Worm (Caenorhabditis elegans) whole organism, L3 larva: ENCODE measurements around the gene F32D8.13.

Experiments
- egl-27 ChIP-seq: sonication (generic microtip); optimal IDR thresholded peaks from 4 replicates; lab custom pipeline; 2017; ENCODE audit warnings: missing biosample characterization, missing genetic modification reagents, missing genetic modification characterization
- mdl-1 ChIP-seq: fragments of 150-350 bp; optimal IDR thresholded peaks from 2 replicates; lab custom pipeline; 2014; ENCODE audit warnings: missing biosample characterization, missing genetic modification characterization
- nhr-11 ChIP-seq: fragments of 150-350 bp; optimal IDR thresholded peaks from 2 replicates; lab custom pipeline; 2014; ENCODE audit warnings: missing biosample characterization, missing genetic modification characterization
- nhr-23 ChIP-seq: fragments of 150-350 bp; optimal IDR thresholded peaks from 2 replicates; lab custom pipeline; 2014; ENCODE audit warnings: missing biosample characterization, missing genetic modification reagents, missing genetic modification characterization
- skn-1 ChIP-seq: fragments of 150-350 bp; optimal IDR thresholded peaks from 2 replicates; lab custom pipeline; 2014; ENCODE audit warnings: missing biosample characterization, missing genetic modification characterization
- snpc-4 ChIP-seq: fragments of 150-350 bp; optimal IDR thresholded peaks from 2 replicates; lab custom pipeline; 2014; ENCODE audit warnings: missing biosample characterization, missing genetic modification characterization
- unc-62 ChIP-seq: fragments of 150-350 bp; sonication (generic microtip); optimal IDR thresholded peaks from 4 replicates; lab custom pipeline; 2014; ENCODE audit warnings: missing biosample characterization, missing genetic modification reagents, missing genetic modification characterization
- zag-1 ChIP-seq: fragments of 150-350 bp; optimal IDR thresholded peaks from 2 replicates; lab custom pipeline; 2014; ENCODE audit warnings: missing biosample characterization, missing genetic modification characterization

DNA sequence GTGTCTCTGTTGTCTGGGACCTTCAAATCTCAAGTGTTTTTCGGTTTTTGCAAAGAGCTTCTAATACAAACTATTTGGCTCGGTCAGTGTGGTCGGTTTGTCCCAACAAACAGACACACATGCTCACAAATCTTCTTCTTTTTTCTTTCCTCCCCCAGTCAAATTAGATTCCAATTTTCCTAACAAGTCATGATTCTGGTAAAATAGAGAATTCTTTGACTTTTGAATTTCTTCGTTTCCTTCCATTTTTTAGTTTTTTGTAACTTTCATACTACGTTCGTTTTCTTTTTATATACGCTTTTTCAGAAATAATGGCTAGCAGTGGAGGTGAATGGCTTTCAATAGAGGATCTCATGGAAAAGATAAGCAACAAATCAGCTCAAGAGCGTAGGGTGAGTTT is 7.4 kb upstream of the F32D8.13 start, which contains the start of gene F32D8.15:
- TF ChIP-seq egl-27 (tag; lab: Kevin White, UChicago) (no peak), mdl-1 (no peak), nhr-11 (tag; lab: Kevin White, UChicago) (no peak), unc-62 (no peak), skn-1 (tag; lab: Kevin White, UChicago) (no peak), nhr-23 (tag; lab: Kevin White, UChicago) (no peak), snpc-4 (tag; lab: Kevin White, UChicago) (no peak), zag-1 (tag; lab: Kevin White, UChicago) (no peak)
